Worm (Caenorhabditis elegans): ENCODE measurements around the gene Y49F6C.6.

DNA sequence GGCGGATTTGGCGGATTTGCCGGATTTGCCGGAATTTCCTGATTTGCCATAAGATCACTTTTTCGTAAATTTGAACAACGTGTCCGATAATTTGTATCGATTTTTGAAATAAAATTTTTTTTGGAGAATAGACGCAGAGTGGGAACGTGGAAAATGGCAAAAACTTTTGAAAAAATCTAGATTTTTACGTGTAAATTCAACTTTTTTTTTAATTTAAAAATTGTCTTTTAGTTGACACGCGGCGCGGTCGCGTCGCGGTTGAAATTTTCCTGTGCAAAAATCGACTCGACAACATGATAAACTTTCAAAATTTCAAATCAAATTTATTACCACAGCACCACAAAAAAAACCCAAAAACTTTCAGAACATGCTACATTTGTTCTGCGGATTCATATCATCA lies 28.5 kb upstream of the Y49F6C.6 start, which contains the start of gene nep-20:
- no peak for TF ChIP-seq gmeb-1 (tag; optimal IDR thresholded peaks at IDR 0.05)
- TF ChIP-seq unc-62 (GFP tag; optimal IDR thresholded peaks at IDR 0.05) = no peak
- no peak for TF ChIP-seq unc-39 (tag; optimal IDR thresholded peaks at IDR 0.05)

All from whole organism, L2 larva.